Fruit fly (Drosophila melanogaster) whole organism, embryonic: ENCODE data around the gene ssp.

ENCODE experiments used
- Asciz ChIP-seq: fragments of 200-800 bp; sonication (Bioruptor generic); optimal IDR thresholded peaks from 2 replicates; lab custom pipeline; 2017; ENCODE audit warnings: missing biosample characterization, mild to moderate bottlenecking, missing genetic modification characterization, missing genetic modification reagents
- B-H1 ChIP-seq: fragments of 200-800 bp; sonication (Bioruptor generic); IDR thresholded peaks from 3 replicates; pipeline ENCODE4 v1.3.6; 2022; ENCODE audit warnings: missing biosample characterization, missing genetic modification characterization
- Bteb2 ChIP-seq: fragments of 200-800 bp; sonication (Bioruptor generic); optimal IDR thresholded peaks from 2 replicates; lab custom pipeline; 2016; ENCODE audit warnings: missing biosample characterization, missing genetic modification characterization
- C15 ChIP-seq: fragments of 200-800 bp; sonication (Bioruptor generic); IDR thresholded peaks from 3 replicates; pipeline ENCODE4 v1.3.6; 2022; ENCODE audit warnings: missing biosample characterization, missing genetic modification characterization
- CG10147 ChIP-seq: fragments of 200-800 bp; sonication (Bioruptor generic); optimal IDR thresholded peaks from 2 replicates; lab custom pipeline; 2019; ENCODE audit warnings: missing biosample characterization, mild to moderate bottlenecking, missing genetic modification characterization, moderate library complexity
- CG12155 ChIP-seq: fragments of 200-800 bp; sonication (Bioruptor generic); optimal IDR thresholded peaks from 3 replicates; lab custom pipeline; 2016; ENCODE audit warnings: missing biosample characterization, missing genetic modification characterization
- CG12659 ChIP-seq: fragments of 200-800 bp; sonication (Bioruptor generic); optimal IDR thresholded peaks from 3 replicates; lab custom pipeline; 2017; ENCODE audit warnings: mild to moderate bottlenecking, missing biosample characterization, missing genetic modification reagents, missing genetic modification characterization
- CG15011 ChIP-seq: fragments of 200-800 bp; sonication (Bioruptor generic); optimal IDR thresholded peaks from 3 replicates; lab custom pipeline; 2018; ENCODE audit warnings: missing biosample characterization, mild to moderate bottlenecking, missing genetic modification characterization
- CG15601 ChIP-seq: fragments of 200-800 bp; sonication (Bioruptor generic); optimal IDR thresholded peaks from 3 replicates; lab custom pipeline; 2019; ENCODE audit warnings: missing biosample characterization, mild to moderate bottlenecking, missing genetic modification characterization, moderate library complexity
- CG1602 ChIP-seq: fragments of 200-800 bp; sonication (Bioruptor generic); optimal IDR thresholded peaks from 3 replicates; lab custom pipeline; 2016; ENCODE audit warnings: missing biosample characterization, missing genetic modification characterization
- CG17359 ChIP-seq: fragments of 200-800 bp; sonication (Bioruptor generic); optimal IDR thresholded peaks from 3 replicates; lab custom pipeline; 2018; ENCODE audit warnings: missing biosample characterization, mild to moderate bottlenecking, missing genetic modification characterization, moderate library complexity
- CG43689 ChIP-seq: fragments of 200-800 bp; sonication (Bioruptor generic); IDR thresholded peaks from 2 replicates; pipeline ENCODE4 v1.3.6; 2022; ENCODE audit warnings: missing biosample characterization, missing genetic modification characterization
- CG6683 ChIP-seq: fragments of 200-800 bp; sonication (Bioruptor generic); optimal IDR thresholded peaks from 2 replicates; lab custom pipeline; 2017; ENCODE audit warnings: missing biosample characterization, mild to moderate bottlenecking, missing genetic modification characterization, missing genetic modification reagents
- CG7271 ChIP-seq: fragments of 200-800 bp; sonication (Bioruptor generic); optimal IDR thresholded peaks from 2 replicates; lab custom pipeline; 2018; ENCODE audit warnings: missing biosample characterization, mild to moderate bottlenecking, missing genetic modification characterization, moderate library complexity
- CG7372 ChIP-seq: fragments of 200-800 bp; sonication (Bioruptor generic); IDR thresholded peaks from 2 replicates; pipeline ENCODE4 v1.3.6; 2022; ENCODE audit warnings: missing biosample characterization, missing genetic modification characterization
- CG7839 ChIP-seq: fragments of 200-800 bp; sonication (Bioruptor generic); optimal IDR thresholded peaks from 3 replicates; lab custom pipeline; 2018; ENCODE audit warnings: missing biosample characterization, mild to moderate bottlenecking, missing genetic modification characterization, moderate library complexity
- CG8924 ChIP-seq: fragments of 200-800 bp; optimal IDR thresholded peaks from 3 replicates; lab custom pipeline; 2019; ENCODE audit warnings: missing biosample characterization, mild to moderate bottlenecking, missing genetic modification characterization, moderate library complexity
- CG8944 ChIP-seq: fragments of 200-800 bp; sonication (Bioruptor generic); optimal IDR thresholded peaks from 3 replicates; lab custom pipeline; 2016; ENCODE audit warnings: missing biosample characterization, missing genetic modification characterization
- D ChIP-seq, 2 experiments: fragments of 200-800 bp in 1 of 2; fragments of >200 bp in 1 of 2; sonication (Bioruptor generic) in 1 of 2; optimal IDR thresholded peaks; 2 replicates in 1 of 2; 3 replicates in 1 of 2; lab custom pipeline; 2017; ENCODE audit warnings: mild to moderate bottlenecking in 1 of 2, missing biosample characterization in 1 of 2, missing genetic modification characterization in 1 of 2, missing genetic modification reagents in 1 of 2
- Dfd ChIP-seq, 2 experiments: fragments of >200 bp; optimal IDR thresholded peaks; 2 replicates each; lab custom pipeline; 2017; ENCODE audit warnings: missing biosample characterization in 2 of 2, missing genetic modification characterization in 2 of 2
- Dip3 ChIP-seq: fragments of 200-800 bp; sonication (Bioruptor generic); optimal IDR thresholded peaks from 3 replicates; lab custom pipeline; 2016; ENCODE audit warnings: missing biosample characterization, missing genetic modification characterization
- Doc3 ChIP-seq: fragments of 200-800 bp; sonication (Bioruptor generic); IDR thresholded peaks from 3 replicates; pipeline ENCODE4 v1.3.6; 2022; ENCODE audit warnings: missing biosample characterization, missing genetic modification characterization; ENCODE audit not compliant: partially characterized antibody
- E2f1 ChIP-seq: fragments of 200-800 bp; sonication (Bioruptor generic); IDR thresholded peaks from 2 replicates; pipeline ENCODE4 v1.3.6; 2022; ENCODE audit warnings: missing biosample characterization, missing genetic modification characterization
- Kr ChIP-seq: fragments of 200-800 bp; sonication (Bioruptor generic); optimal IDR thresholded peaks from 2 replicates; lab custom pipeline; 2017; ENCODE audit warnings: missing biosample characterization, mild to moderate bottlenecking, missing genetic modification characterization
- Mad ChIP-seq: fragments of 200-800 bp; sonication (Bioruptor generic); optimal IDR thresholded peaks from 2 replicates; lab custom pipeline; 2016; ENCODE audit warnings: missing biosample characterization, missing genetic modification characterization
- Max ChIP-seq: fragments of 200-800 bp; sonication (Bioruptor generic); optimal IDR thresholded peaks from 2 replicates; lab custom pipeline; 2016; ENCODE audit warnings: missing biosample characterization, mild to moderate bottlenecking, missing genetic modification characterization
- Mes4 ChIP-seq: fragments of 200-800 bp; sonication (Bioruptor generic); optimal IDR thresholded peaks from 2 replicates; lab custom pipeline; 2016; ENCODE audit warnings: missing biosample characterization, missing genetic modification characterization
- Pdp1 ChIP-seq, 2 experiments: fragments of 200-800 bp; sonication (Bioruptor generic); optimal IDR thresholded peaks; 3 replicates each; lab custom pipeline; 2016; ENCODE audit warnings: missing biosample characterization in 2 of 2, missing genetic modification characterization in 2 of 2, mild to moderate bottlenecking in 1 of 2, moderate library complexity in 1 of 2
- Rfx ChIP-seq: fragments of 200-800 bp; sonication (Bioruptor generic); IDR thresholded peaks from 2 replicates; pipeline ENCODE4 v1.3.6; 2022; ENCODE audit warnings: missing biosample characterization, missing genetic modification characterization
- Stat92E ChIP-seq, 3 experiments: fragments of >200 bp in 2 of 3; fragments of 200-800 bp in 1 of 3; sonication (Bioruptor generic) in 1 of 3; optimal IDR thresholded peaks; 2 replicates each; lab custom pipeline; 2017 to 2019; ENCODE audit warnings: missing biosample characterization in 3 of 3, missing genetic modification characterization in 3 of 3, mild to moderate bottlenecking in 1 of 3, moderate library complexity in 1 of 3
- amos ChIP-seq: fragments of 200-800 bp; sonication (Bioruptor generic); IDR thresholded peaks from 2 replicates; pipeline ENCODE4 v1.3.6; 2022; ENCODE audit warnings: missing biosample characterization, missing genetic modification characterization; ENCODE audit not compliant: partially characterized antibody
- bbx ChIP-seq: fragments of 200-800 bp; sonication (Bioruptor generic); IDR thresholded peaks from 2 replicates; pipeline ENCODE4 v1.3.6; 2022; ENCODE audit warnings: missing biosample characterization, missing genetic modification characterization; ENCODE audit not compliant: partially characterized antibody
- cwo ChIP-seq: fragments of 200-800 bp; sonication (Bioruptor generic); optimal IDR thresholded peaks from 3 replicates; lab custom pipeline; 2017; ENCODE audit warnings: missing biosample characterization, missing genetic modification characterization, mild to moderate bottlenecking, moderate library complexity, missing genetic modification reagents
- da ChIP-seq: fragments of 200-800 bp; sonication (Bioruptor generic); optimal IDR thresholded peaks from 2 replicates; lab custom pipeline; 2016; ENCODE audit warnings: missing biosample characterization, missing genetic modification characterization
- dan ChIP-seq: fragments of 200-800 bp; sonication (Bioruptor generic); IDR thresholded peaks from 2 replicates; pipeline ENCODE4 v1.3.6; 2022; ENCODE audit warnings: missing biosample characterization, missing genetic modification characterization
- dpn ChIP-seq, 2 experiments: fragments of 200-800 bp; sonication (Bioruptor generic); optimal IDR thresholded peaks; 3 replicates each; lab custom pipeline; 2016; ENCODE audit warnings: missing biosample characterization in 2 of 2, missing genetic modification characterization in 2 of 2
- esg ChIP-seq: fragments of 200-800 bp; sonication (Bioruptor generic); conservative IDR thresholded peaks from 2 replicates; pipeline ENCODE4 v1.3.6; 2022; ENCODE audit warnings: missing biosample characterization, missing genetic modification characterization
- eve ChIP-seq, 2 experiments: fragments of >200 bp; optimal IDR thresholded peaks; 2 replicates each; lab custom pipeline; 2017; ENCODE audit warnings: missing biosample characterization in 2 of 2, missing genetic modification characterization in 2 of 2
- her ChIP-seq: fragments of 200-800 bp; sonication (Bioruptor generic); optimal IDR thresholded peaks from 2 replicates; lab custom pipeline; 2016; ENCODE audit warnings: missing biosample characterization, missing genetic modification characterization
- pita ChIP-seq: fragments of 200-800 bp; sonication (Bioruptor generic); optimal IDR thresholded peaks from 2 replicates; lab custom pipeline; 2017; ENCODE audit warnings: missing biosample characterization, mild to moderate bottlenecking, missing genetic modification characterization
- pnt ChIP-seq: fragments of 200-800 bp; sonication (Bioruptor generic); optimal IDR thresholded peaks from 3 replicates; lab custom pipeline; 2016; ENCODE audit warnings: missing biosample characterization, missing genetic modification characterization
- ranshi ChIP-seq: fragments of 200-800 bp; sonication (Bioruptor generic); IDR thresholded peaks from 2 replicates; pipeline ENCODE4 v1.3.6; 2022; ENCODE audit warnings: missing biosample characterization, missing genetic modification characterization
- rib ChIP-seq: fragments of 200-800 bp; sonication (Bioruptor generic); IDR thresholded peaks from 2 replicates; pipeline ENCODE4 v1.3.6; 2022; ENCODE audit warnings: missing biosample characterization, missing genetic modification characterization
- sob ChIP-seq: fragments of 200-800 bp; sonication (Bioruptor generic); IDR thresholded peaks from 2 replicates; pipeline ENCODE4 v1.3.6; 2022; ENCODE audit warnings: missing biosample characterization, missing genetic modification characterization
- sr ChIP-seq: fragments of 200-800 bp; sonication (Bioruptor generic); IDR thresholded peaks from 3 replicates; pipeline ENCODE4 v1.3.6; 2022; ENCODE audit warnings: missing biosample characterization, missing genetic modification characterization
- ssp ChIP-seq: fragments of 200-800 bp; sonication (Bioruptor generic); IDR thresholded peaks from 2 replicates; pipeline ENCODE4 v1.3.6; 2022; ENCODE audit warnings: missing biosample characterization, missing genetic modification characterization
- trem ChIP-seq: fragments of 200-800 bp; optimal IDR thresholded peaks from 3 replicates; lab custom pipeline; 2019; ENCODE audit warnings: missing biosample characterization, mild to moderate bottlenecking, missing genetic modification characterization, moderate library complexity
- trh ChIP-seq: fragments of 200-800 bp; sonication (Bioruptor generic); optimal IDR thresholded peaks from 2 replicates; lab custom pipeline; 2016; ENCODE audit warnings: missing biosample characterization, missing genetic modification characterization
- unpg ChIP-seq: fragments of 200-800 bp; sonication (Bioruptor generic); optimal IDR thresholded peaks from 3 replicates; lab custom pipeline; 2018; ENCODE audit warnings: missing biosample characterization, mild to moderate bottlenecking, missing genetic modification characterization, moderate library complexity
- zfh1 ChIP-seq: fragments of 200-800 bp; sonication (Bioruptor generic); IDR thresholded peaks from 3 replicates; pipeline ENCODE4 v1.3.6; 2022; ENCODE audit warnings: missing biosample characterization, missing genetic modification characterization

The ssp gene

dm6 chr3L:12077348-12077747 is 40.7 kb upstream of the ssp start (continued):
- TF ChIP-seq CG12155 (GFP tag; lab: Kevin White, UChicago) = peak; percentile 40
- TF ChIP-seq unpg (GFP tag; lab: Kevin White, UChicago) = peak; percentile 52
- no peak for TF ChIP-seq Dfd (GFP tag; optimal IDR thresholded peaks at IDR 0.05; lab: Kevin White, UChicago)
- peak; percentile 47 for TF ChIP-seq CG15601 (tag; lab: Kevin White, UChicago)
- no peak for TF ChIP-seq amos (GFP tag; lab: Robert Waterston, UW)
- no peak for TF ChIP-seq bbx
- peak; percentile 50 for TF ChIP-seq CG12659
- TF ChIP-seq rib = no peak
- TF ChIP-seq pnt = peak; percentile 31
- TF ChIP-seq trh (GFP tag; lab: Kevin White, UChicago) = peak; percentile 34
- no peak for TF ChIP-seq sr
- peak; percentile 5 for TF ChIP-seq CG6683
- TF ChIP-seq trem (tag; lab: Kevin White, UChicago) = peak; percentile 36
- TF ChIP-seq eve (GFP tag; optimal IDR thresholded peaks at IDR 0.05; lab: Kevin White, UChicago) = peak in 1 of 2 experiments; percentile 67
- no peak for TF ChIP-seq D (optimal IDR thresholded peaks at IDR 0.05; lab: Kevin White, UChicago)
- TF ChIP-seq D (GFP tag; optimal IDR thresholded peaks at IDR 0.05; lab: Kevin White, UChicago) = peak; percentile 66
- peak; percentile 67 for TF ChIP-seq CG17359
- no peak for TF ChIP-seq CG7271 (tag; lab: Kevin White, UChicago)
- TF ChIP-seq sob (GFP tag; lab: Robert Waterston, UW) = peak; percentile 54; the same call in 1 of the 2 replicates
- peak; percentile 65 for TF ChIP-seq E2f1 (GFP tag; lab: Robert Waterston, UW)
- no peak for TF ChIP-seq Doc3
- peak; percentile 62 for TF ChIP-seq CG1602 (GFP tag; lab: Kevin White, UChicago)
- TF ChIP-seq cwo (GFP tag; lab: Kevin White, UChicago) = peak; percentile 31
- TF ChIP-seq Pdp1 (GFP tag; optimal IDR thresholded peaks at IDR 0.05; lab: Kevin White, UChicago) = peak in 1 of 2 experiments; percentile 54
- TF ChIP-seq Stat92E (GFP tag; optimal IDR thresholded peaks at IDR 0.05; lab: Kevin White, UChicago) = no peak
- TF ChIP-seq CG15011 (GFP tag; lab: Kevin White, UChicago) = peak; percentile 32
- peak; percentile 81 for TF ChIP-seq zfh1 (GFP tag; lab: Robert Waterston, UW)
- peak; percentile 12 for TF ChIP-seq Kr
- TF ChIP-seq CG8924 = peak; percentile 56
- TF ChIP-seq CG7372 (GFP tag; lab: Robert Waterston, UW) = no peak
- no peak for TF ChIP-seq her (GFP tag; lab: Kevin White, UChicago)
- peak; percentile 32 for TF ChIP-seq Bteb2 (GFP tag; lab: Kevin White, UChicago)
- peak; percentile 63 for TF ChIP-seq CG7839
- peak; percentile 72 for TF ChIP-seq ssp
- TF ChIP-seq dpn (GFP tag; optimal IDR thresholded peaks at IDR 0.05; lab: Kevin White, UChicago) = peak; percentile 39 to 40
- no peak for TF ChIP-seq CG43689 (GFP tag; lab: Robert Waterston, UW)
- peak; percentile 51 for TF ChIP-seq Mad (GFP tag; lab: Kevin White, UChicago)
- TF ChIP-seq ranshi (GFP tag; lab: Robert Waterston, UW) = peak; percentile 61; the same call in 1 of the 2 replicates
- no peak for TF ChIP-seq Rfx
- peak; percentile 60; the same call in 1 of the 2 replicates for TF ChIP-seq esg (GFP tag; lab: Robert Waterston, UW)
- TF ChIP-seq Mes4 (GFP tag; lab: Kevin White, UChicago) = no peak
- peak; percentile 16 for TF ChIP-seq da (GFP tag; lab: Kevin White, UChicago)
- TF ChIP-seq C15 (GFP tag; lab: Robert Waterston, UW) = no peak; the same call in 2 of the 3 replicates
- peak; percentile 41 for TF ChIP-seq Asciz
- no peak for TF ChIP-seq dan (GFP tag; lab: Robert Waterston, UW)
- no peak for TF ChIP-seq pita (GFP tag; lab: Kevin White, UChicago)
- 0 out of 3 replicates have a peak, but pooled peaks have one; percentile 13 for TF ChIP-seq B-H1
- TF ChIP-seq CG10147 (GFP tag; lab: Kevin White, UChicago) = peak; percentile 37
- peak; percentile 40 for TF ChIP-seq CG8944 (GFP tag; lab: Kevin White, UChicago)
- TF ChIP-seq Max (GFP tag; lab: Kevin White, UChicago) = peak; percentile 59
- TF ChIP-seq Dip3 (GFP tag; lab: Kevin White, UChicago) = no peak
